In genomic region chrIV:320380-320779, ce11 we compare ENCODE assay signal across 6 worm cellular contexts.
A peak's percentile ranks its signal among the peaks of the same experiment; 100 is the strongest.
TF ChIP-seq lines count a peak whose summit lies in the region.

Gene dsc-4 (minus strand): TSS chrIV:320544.

TF ChIP-seq in whole organism, L1 larva, 84 proteins besides CTCF, POLR2A, EP300 and RAD21:
- TF ChIP-seq nhr-12 (tag; optimal IDR thresholded peaks at IDR 0.05; lab: Kevin White, UChicago) (no peak), elt-2 (tag; optimal IDR thresholded peaks at IDR 0.05; lab: Kevin White, UChicago) (peak; percentile 41), unc-86 (tag; optimal IDR thresholded peaks at IDR 0.05; lab: Kevin White, UChicago) (no peak), sptf-1 (tag; optimal IDR thresholded peaks at IDR 0.05; lab: Kevin White, UChicago) (no peak), tlp-1 (tag; optimal IDR thresholded peaks at IDR 0.05; lab: Kevin White, UChicago) (no peak)

TF ChIP-seq in whole organism, L2 larva, 48 proteins besides CTCF, POLR2A, EP300 and RAD21:
- no peak for TF ChIP-seq ztf-4 (tag; optimal IDR thresholded peaks at IDR 0.05; lab: Kevin White, UChicago)
- no peak for TF ChIP-seq lin-13 (GFP tag; optimal IDR thresholded peaks at IDR 0.05; lab: Kevin White, UChicago)
- TF ChIP-seq fos-1 (tag; optimal IDR thresholded peaks at IDR 0.05; lab: Kevin White, UChicago): peak; percentile 58

TF ChIP-seq in whole organism, L3 larva, 47 proteins besides CTCF, POLR2A, EP300 and RAD21:
- peak; percentile 71 for TF ChIP-seq elt-2 (tag; optimal IDR thresholded peaks at IDR 0.05; lab: Kevin White, UChicago)
- no peak for TF ChIP-seq daf-12 (tag; optimal IDR thresholded peaks at IDR 0.05; lab: Kevin White, UChicago)
- no peak for TF ChIP-seq eor-1 (tag; optimal IDR thresholded peaks at IDR 0.05; lab: Kevin White, UChicago)

TF ChIP-seq in whole organism, L4 larva, 104 proteins besides CTCF, POLR2A, EP300 and RAD21 (continues in another document):
- TF ChIP-seq zip-11 (GFP tag; IDR thresholded peaks at IDR 0.05; lab: Robert Waterston, UW): no peak
- TF ChIP-seq ceh-20 (GFP tag; IDR thresholded peaks at IDR 0.05; lab: Robert Waterston, UW): no peak
- TF ChIP-seq mxl-3 (GFP tag; optimal IDR thresholded peaks at IDR 0.05; lab: Kevin White, UChicago): no peak
- no peak for TF ChIP-seq nhr-41 (GFP tag; IDR thresholded peaks at IDR 0.05; lab: Robert Waterston, UW)
- TF ChIP-seq dve-1 (tag; optimal IDR thresholded peaks at IDR 0.05; lab: Kevin White, UChicago; ENCODE audit: insufficient read depth): peak; percentile 24
- peak; percentile 46 for TF ChIP-seq nhr-28 (tag; optimal IDR thresholded peaks at IDR 0.05; lab: Kevin White, UChicago)
- no peak for TF ChIP-seq mes-2 (tag; optimal IDR thresholded peaks at IDR 0.05; lab: Kevin White, UChicago; ENCODE audit: poor library complexity, severe bottlenecking)
- TF ChIP-seq T20F7.1 (GFP tag; optimal IDR thresholded peaks at IDR 0.05; lab: Kevin White, UChicago): no peak
- no peak for TF ChIP-seq daf-16 (GFP tag; optimal IDR thresholded peaks at IDR 0.05; lab: Kevin White, UChicago)
- TF ChIP-seq daf-16 (tag; optimal IDR thresholded peaks at IDR 0.05; lab: Kevin White, UChicago): peak; percentile 60
- TF ChIP-seq dpl-1 (GFP tag; optimal IDR thresholded peaks at IDR 0.05; lab: Kevin White, UChicago): no peak
- TF ChIP-seq mdl-1 (tag; optimal IDR thresholded peaks at IDR 0.05; lab: Kevin White, UChicago): no peak
- no peak for TF ChIP-seq sdz-12 (GFP tag; optimal IDR thresholded peaks at IDR 0.05; lab: Kevin White, UChicago)
- no peak for TF ChIP-seq ztf-11 (tag; optimal IDR thresholded peaks at IDR 0.05; lab: Kevin White, UChicago)
- TF ChIP-seq arid-1 (GFP tag; conservative IDR thresholded peaks at IDR 0.05; lab: Robert Waterston, UW): no peak
- TF ChIP-seq nhr-111 (GFP tag; optimal IDR thresholded peaks at IDR 0.05; lab: Kevin White, UChicago): no peak
- no peak for TF ChIP-seq daf-19 (GFP tag; conservative IDR thresholded peaks at IDR 0.05; lab: Robert Waterston, UW)
- TF ChIP-seq dmd-6 (GFP tag; IDR thresholded peaks at IDR 0.05; lab: Robert Waterston, UW): peak; percentile 26; the same call in 1 of the 2 replicates
- TF ChIP-seq Y75B8A.6 (GFP tag; IDR thresholded peaks at IDR 0.05; lab: Robert Waterston, UW): no peak
- TF ChIP-seq ama-1 (optimal IDR thresholded peaks at IDR 0.05; lab: Kevin White, UChicago): no peak
- TF ChIP-seq egl-27 (tag; optimal IDR thresholded peaks at IDR 0.05; lab: Kevin White, UChicago): no peak
- TF ChIP-seq Y105C5A.15 (GFP tag; IDR thresholded peaks at IDR 0.05; lab: Robert Waterston, UW): no peak
- TF ChIP-seq nhr-10 (tag; optimal IDR thresholded peaks at IDR 0.05; lab: Kevin White, UChicago): no peak
- TF ChIP-seq php-3 (GFP tag; IDR thresholded peaks at IDR 0.05; lab: Robert Waterston, UW): no peak
- TF ChIP-seq spr-1 (tag; optimal IDR thresholded peaks at IDR 0.05; lab: Kevin White, UChicago): no peak
- TF ChIP-seq nhr-237 (tag; optimal IDR thresholded peaks at IDR 0.05; lab: Kevin White, UChicago): no peak
- no peak for TF ChIP-seq rbr-2 (tag; optimal IDR thresholded peaks at IDR 0.05; lab: Kevin White, UChicago)
- no peak for TF ChIP-seq unc-130 (GFP tag; optimal IDR thresholded peaks at IDR 0.05; lab: Kevin White, UChicago)

TF ChIP-seq in whole organism, late embryonic, 69 proteins besides CTCF, POLR2A, EP300 and RAD21:
- TF ChIP-seq elt-2 (tag; optimal IDR thresholded peaks at IDR 0.05; lab: Kevin White, UChicago) (peak; percentile 52), unc-3 (GFP tag; conservative IDR thresholded peaks at IDR 0.05; lab: Robert Waterston, UW) (no peak), unc-3 (tag; optimal IDR thresholded peaks at IDR 0.05; lab: Kevin White, UChicago) (no peak)

TF ChIP-seq in whole organism, young adult, 124 proteins besides CTCF, POLR2A, EP300 and RAD21:
- no peak for TF ChIP-seq F52B5.7 (tag; optimal IDR thresholded peaks at IDR 0.05; lab: Kevin White, UChicago)
- peak; percentile 1 for TF ChIP-seq nhr-80 (tag; optimal IDR thresholded peaks at IDR 0.05; lab: Kevin White, UChicago)
